Worm (Caenorhabditis elegans) whole organism, late embryonic: ENCODE data around the gene ndub-6.

ENCODE experiments used
- ama-1 ChIP-seq: fragments of 150-350 bp; optimal IDR thresholded peaks from 2 replicates; lab custom pipeline; 2014
- elt-2 ChIP-seq: sonication (generic microtip); optimal IDR thresholded peaks from 2 replicates; lab custom pipeline; 2016; ENCODE audit warnings: missing genetic modification reagents, missing genetic modification characterization, missing compliant biosample characterization
- elt-4 ChIP-seq: sonication (generic microtip); optimal IDR thresholded peaks from 2 replicates; lab custom pipeline; 2016; ENCODE audit warnings: missing genetic modification characterization, missing compliant biosample characterization
- fax-1 ChIP-seq: sonication (generic microtip); optimal IDR thresholded peaks from 2 replicates; lab custom pipeline; 2016; ENCODE audit warnings: missing genotype, missing genetic modification characterization, missing compliant biosample characterization
- nhr-11 ChIP-seq: fragments of 150-350 bp; optimal IDR thresholded peaks from 2 replicates; lab custom pipeline; 2014; ENCODE audit warnings: missing biosample characterization, missing genetic modification characterization
- pax-1 ChIP-seq: fragments of 150-350 bp; optimal IDR thresholded peaks from 2 replicates; lab custom pipeline; 2014; ENCODE audit warnings: missing biosample characterization, missing genetic modification characterization
- pqm-1 ChIP-seq: sonication (generic microtip); optimal IDR thresholded peaks from 2 replicates; lab custom pipeline; 2016; ENCODE audit warnings: missing genetic modification characterization, missing compliant biosample characterization
- syd-9 ChIP-seq: sonication (generic microtip); optimal IDR thresholded peaks from 2 replicates; lab custom pipeline; 2016; ENCODE audit warnings: mild to moderate bottlenecking, missing genetic modification characterization, moderate library complexity, missing compliant biosample characterization
- tbx-2 ChIP-seq: sonication (generic microtip); optimal IDR thresholded peaks from 2 replicates; lab custom pipeline; 2016; ENCODE audit warnings: missing genetic modification characterization, missing compliant biosample characterization

ce11 chrIV:11673543-11673942 lies 21.3 kb downstream of the ndub-6 start, which contains the start of gene inx-8:
- no peak for TF ChIP-seq nhr-11 (tag; lab: Kevin White, UChicago)
- TF ChIP-seq ama-1, result no peak
- no peak for TF ChIP-seq fax-1 (tag; lab: Kevin White, UChicago)
- TF ChIP-seq pax-1 (tag; lab: Kevin White, UChicago), result no peak
- TF ChIP-seq tbx-2 (tag; lab: Kevin White, UChicago), result no peak
- TF ChIP-seq elt-2, result no peak
- TF ChIP-seq elt-4, result no peak
- TF ChIP-seq syd-9 (tag; lab: Kevin White, UChicago), result no peak
- no peak for TF ChIP-seq pqm-1 (tag; lab: Kevin White, UChicago)
